Worm (Caenorhabditis elegans) whole organism, L2 larva: Measurements from ENCODE around the gene W09D10.4.

Experiments used
- ama-1 ChIP-seq: fragments of 150-350 bp; optimal IDR thresholded peaks from 2 replicates; lab custom pipeline; 2018; ENCODE audit warnings: inconsistent platforms
- ceh-82 ChIP-seq: fragments of 150-350 bp; optimal IDR thresholded peaks from 2 replicates; lab custom pipeline; 2014; ENCODE audit warnings: missing biosample characterization, missing genetic modification characterization
- lsy-2 ChIP-seq, 2 experiments: fragments of 150-350 bp in 1 of 2; sonication (generic microtip) in 1 of 2; optimal IDR thresholded peaks; 2 replicates each; lab custom pipeline; 2014 to 2017; ENCODE audit warnings: missing biosample characterization in 2 of 2, missing genetic modification characterization in 2 of 2
- nhr-10 ChIP-seq: sonication (generic microtip); optimal IDR thresholded peaks from 2 replicates; lab custom pipeline; 2017; ENCODE audit warnings: missing biosample characterization, missing genetic modification characterization
- nhr-11 ChIP-seq: fragments of 150-350 bp; optimal IDR thresholded peaks from 2 replicates; lab custom pipeline; 2014; ENCODE audit warnings: missing biosample characterization, missing genetic modification characterization
- nhr-129 ChIP-seq: fragments of 150-350 bp; optimal IDR thresholded peaks from 2 replicates; lab custom pipeline; 2014; ENCODE audit warnings: missing biosample characterization, missing genetic modification characterization
- snpc-4 ChIP-seq: fragments of 150-350 bp; optimal IDR thresholded peaks from 2 replicates; lab custom pipeline; 2014; ENCODE audit warnings: missing biosample characterization, missing genetic modification characterization
- unc-39 ChIP-seq: fragments of 150-350 bp; optimal IDR thresholded peaks from 2 replicates; lab custom pipeline; 2014; ENCODE audit warnings: missing biosample characterization, missing genetic modification characterization

DNA sequence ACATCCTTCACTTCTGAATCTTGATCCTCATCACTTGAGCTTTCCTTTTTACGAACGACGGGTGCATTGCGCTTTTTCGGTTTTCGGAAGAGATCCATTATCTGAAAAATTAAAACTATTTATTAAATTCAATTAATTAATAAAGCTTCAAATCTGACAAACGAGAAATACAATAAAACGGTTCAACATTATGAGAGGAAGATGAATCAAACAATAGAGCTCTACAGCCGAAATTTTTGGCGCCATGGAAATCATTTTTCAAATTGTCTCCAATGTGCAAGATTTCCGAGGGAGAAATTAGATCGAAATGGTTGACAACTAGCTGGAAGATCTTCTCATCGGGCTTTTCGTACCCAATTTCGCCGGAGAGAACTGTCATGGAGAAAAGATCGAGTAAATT, 41.5 kb upstream of the W09D10.4 start, which contains the start of gene rnf-113:
- TF ChIP-seq snpc-4 (tag; lab: Kevin White, UChicago) (no peak), nhr-10 (no peak), ama-1 (lab: Kevin White, UChicago) (no peak), ceh-82 (tag; lab: Kevin White, UChicago) (no peak), nhr-129 (no peak), nhr-11 (tag; lab: Kevin White, UChicago) (no peak), unc-39 (tag; lab: Kevin White, UChicago) (no peak), lsy-2 (tag; optimal IDR thresholded peaks at IDR 0.05; lab: Kevin White, UChicago) (no peak)
